Fruit fly (Drosophila melanogaster) whole organism, pupa: ENCODE data around the gene DCTN5-p25.

Experiments used
- CG10348 ChIP-seq: fragments of 200-800 bp; sonication (Bioruptor generic); IDR thresholded peaks from 2 replicates; pipeline ENCODE4 v1.3.6; 2022; ENCODE audit warnings: missing biosample characterization, missing genetic modification characterization
- CG12605 ChIP-seq: fragments of 200-800 bp; sonication (Bioruptor generic); IDR thresholded peaks from 2 replicates; pipeline ENCODE4 v1.3.6; 2022; ENCODE audit warnings: missing biosample characterization, missing genetic modification characterization
- CG14655 ChIP-seq: fragments of 200-800 bp; sonication (Bioruptor generic); optimal IDR thresholded peaks from 3 replicates; lab custom pipeline; 2017; ENCODE audit warnings: mild to moderate bottlenecking, missing biosample characterization, missing genetic modification reagents, missing genetic modification characterization
- CG32121 ChIP-seq: fragments of 200-800 bp; sonication (Bioruptor generic); IDR thresholded peaks from 2 replicates; pipeline ENCODE4 v1.3.6; 2022; ENCODE audit warnings: missing biosample characterization, missing genetic modification characterization
- CG34367 ChIP-seq: fragments of 200-800 bp; sonication (Bioruptor generic); optimal IDR thresholded peaks from 2 replicates; lab custom pipeline; 2018; ENCODE audit warnings: missing biosample characterization, mild to moderate bottlenecking, missing genetic modification characterization
- CG4496 ChIP-seq: fragments of 200-800 bp; sonication (Bioruptor generic); IDR thresholded peaks from 3 replicates; pipeline ENCODE4 v1.3.6; 2022; ENCODE audit warnings: missing biosample characterization, missing genetic modification characterization
- D1 ChIP-seq: fragments of 200-800 bp; sonication (Bioruptor generic); optimal IDR thresholded peaks from 2 replicates; lab custom pipeline; 2018; ENCODE audit warnings: missing biosample characterization, mild to moderate bottlenecking, missing genetic modification characterization, moderate library complexity
- EcR ChIP-seq: fragments of 200-800 bp; sonication (Bioruptor generic); optimal IDR thresholded peaks from 3 replicates; lab custom pipeline; 2019; ENCODE audit warnings: missing biosample characterization, missing genetic modification characterization, mild to moderate bottlenecking, moderate library complexity, missing genetic modification reagents
- Pif1A ChIP-seq: fragments of 200-800 bp; sonication (Bioruptor generic); optimal IDR thresholded peaks from 3 replicates; lab custom pipeline; 2016; ENCODE audit warnings: missing biosample characterization, missing genetic modification characterization
- Pif1B ChIP-seq: fragments of 200-800 bp; sonication (Bioruptor generic); optimal IDR thresholded peaks from 3 replicates; lab custom pipeline; 2016; ENCODE audit warnings: missing biosample characterization, missing genetic modification characterization
- fd96Ca ChIP-seq: fragments of 200-800 bp; sonication (Bioruptor generic); IDR thresholded peaks from 3 replicates; pipeline ENCODE4 v1.3.6; 2022; ENCODE audit warnings: missing biosample characterization, missing genetic modification characterization
- gl ChIP-seq: fragments of 200-800 bp; sonication (Bioruptor generic); optimal IDR thresholded peaks from 2 replicates; lab custom pipeline; 2018; ENCODE audit warnings: missing biosample characterization, mild to moderate bottlenecking, missing genetic modification characterization
- rn ChIP-seq: fragments of 200-800 bp; sonication (Bioruptor generic); IDR thresholded peaks from 2 replicates; pipeline ENCODE4 v1.3.6; 2022; ENCODE audit warnings: missing biosample characterization, missing genetic modification characterization

dm6 chr2L:14992889-14993288 lies 12.6 kb upstream of the DCTN5-p25 start:
- TF ChIP-seq gl (tag; lab: Kevin White, UChicago) (no peak), Pif1B (GFP tag; lab: Kevin White, UChicago) (no peak), Pif1A (GFP tag; lab: Kevin White, UChicago) (no peak), rn (GFP tag; lab: Robert Waterston, UW) (no peak), EcR (GFP tag; lab: Kevin White, UChicago) (no peak), CG34367 (no peak), CG12605 (GFP tag; lab: Robert Waterston, UW) (no peak), CG32121 (GFP tag; lab: Robert Waterston, UW) (no peak), CG10348 (GFP tag; lab: Robert Waterston, UW) (no peak), D1 (tag; lab: Kevin White, UChicago) (no peak), CG14655 (GFP tag; lab: Kevin White, UChicago) (no peak), fd96Ca (GFP tag; lab: Robert Waterston, UW) (no peak), CG4496 (GFP tag; lab: Robert Waterston, UW) (no peak)
